Worm (Caenorhabditis elegans) whole organism, young adult: Measurements from ENCODE around the gene F38B6.3.

Experiments
- B0261.1 ChIP-seq: sonication (generic microtip); optimal IDR thresholded peaks from 2 replicates; lab custom pipeline; 2016; ENCODE audit warnings: mild to moderate bottlenecking, missing genetic modification characterization, moderate library complexity, missing compliant biosample characterization
- C17E4.6 ChIP-seq: fragments of 200-800 bp; sonication (Bioruptor generic); IDR thresholded peaks from 2 replicates; pipeline ENCODE4 v1.3.6; 2022; ENCODE audit warnings: missing genetic modification reagents, missing genetic modification characterization, missing compliant biosample characterization
- K11D2.4 ChIP-seq: fragments of 200-800 bp; sonication (Bioruptor generic); IDR thresholded peaks from 2 replicates; pipeline ENCODE4 v1.3.6; 2022; ENCODE audit warnings: missing genetic modification reagents, missing genetic modification characterization, missing compliant biosample characterization
- K12H6.12 ChIP-seq: fragments of 200-800 bp; sonication (Bioruptor generic); optimal IDR thresholded peaks from 2 replicates; lab custom pipeline; 2018; ENCODE audit warnings: mild to moderate bottlenecking, missing genetic modification characterization, missing compliant biosample characterization
- Y79H2A.3 ChIP-seq: fragments of 200-800 bp; sonication (Bioruptor generic); conservative IDR thresholded peaks from 2 replicates; pipeline ENCODE4 v1.3.6; 2022; ENCODE audit warnings: missing genetic modification reagents, missing genetic modification characterization, missing compliant biosample characterization
- ZK185.1 ChIP-seq: sonication (generic microtip); optimal IDR thresholded peaks from 2 replicates; lab custom pipeline; 2016; ENCODE audit warnings: mild to moderate bottlenecking, missing genetic modification characterization, missing compliant biosample characterization; ENCODE audit not compliant: poor library complexity, severe bottlenecking
- ama-1 ChIP-seq, 3 experiments: fragments of 150-350 bp in 1 of 3; sonication (generic microtip) in 2 of 3; optimal IDR thresholded peaks; 2 replicates each; lab custom pipeline; 2014 to 2018; ENCODE audit warnings: missing biosample characterization in 2 of 3, missing genetic modification characterization in 2 of 3, missing genetic modification reagents in 2 of 3
- atf-7 ChIP-seq: sonication (generic microtip); optimal IDR thresholded peaks from 2 replicates; lab custom pipeline; 2017; ENCODE audit warnings: mild to moderate bottlenecking, missing genetic modification characterization, missing compliant biosample characterization
- attf-3 ChIP-seq: fragments of 200-800 bp; sonication (Bioruptor generic); conservative IDR thresholded peaks from 2 replicates; pipeline ENCODE4 v1.3.6; 2022; ENCODE audit warnings: missing genetic modification reagents, missing genetic modification characterization, missing compliant biosample characterization
- attf-5 ChIP-seq: fragments of 200-800 bp; sonication (Bioruptor generic); optimal IDR thresholded peaks from 2 replicates; lab custom pipeline; 2018; ENCODE audit warnings: mild to moderate bottlenecking, missing genetic modification characterization, missing compliant biosample characterization
- ceh-27 ChIP-seq: fragments of 200-800 bp; sonication (Bioruptor generic); optimal IDR thresholded peaks from 2 replicates; lab custom pipeline; 2018; ENCODE audit warnings: mild to moderate bottlenecking, missing genetic modification characterization, moderate library complexity, missing compliant biosample characterization
- ceh-40 ChIP-seq: fragments of 200-800 bp; sonication (Bioruptor generic); IDR thresholded peaks from 2 replicates; pipeline ENCODE4 v1.3.6; 2022; ENCODE audit warnings: missing genetic modification characterization, missing compliant biosample characterization
- ceh-58 ChIP-seq: fragments of 200-800 bp; sonication (Bioruptor generic); IDR thresholded peaks from 2 replicates; pipeline ENCODE4 v1.3.6; 2022; ENCODE audit warnings: missing genetic modification characterization, missing compliant biosample characterization
- ceh-79 ChIP-seq: sonication (generic microtip); optimal IDR thresholded peaks from 2 replicates; lab custom pipeline; 2017; ENCODE audit warnings: mild to moderate bottlenecking, missing genetic modification characterization, missing compliant biosample characterization
- ceh-91 ChIP-seq: fragments of 200-800 bp; sonication (Bioruptor generic); IDR thresholded peaks from 2 replicates; pipeline ENCODE4 v1.3.6; 2022; ENCODE audit warnings: missing genetic modification reagents, missing genetic modification characterization, missing compliant biosample characterization
- chd-7 ChIP-seq: sonication (generic microtip); optimal IDR thresholded peaks from 2 replicates; lab custom pipeline; 2016; ENCODE audit warnings: mild to moderate bottlenecking, missing genetic modification characterization, moderate library complexity, missing compliant biosample characterization
- egrh-3 ChIP-seq: fragments of 200-800 bp; sonication (Bioruptor generic); IDR thresholded peaks from 2 replicates; pipeline ENCODE4 v1.3.6; 2022; ENCODE audit warnings: missing genetic modification reagents, missing genetic modification characterization, missing compliant biosample characterization
- ekl-4 ChIP-seq: fragments of 200-800 bp; sonication (Bioruptor generic); IDR thresholded peaks from 2 replicates; pipeline ENCODE4 v1.3.6; 2022; ENCODE audit warnings: missing genetic modification reagents, missing genetic modification characterization, missing compliant biosample characterization
- ets-4 ChIP-seq: fragments of 200-800 bp; sonication (Bioruptor generic); optimal IDR thresholded peaks from 2 replicates; lab custom pipeline; 2018; ENCODE audit warnings: mild to moderate bottlenecking, missing genetic modification characterization, missing compliant biosample characterization
- gei-17 ChIP-seq: fragments of 200-800 bp; sonication (Bioruptor generic); optimal IDR thresholded peaks from 2 replicates; lab custom pipeline; 2018; ENCODE audit warnings: mild to moderate bottlenecking, missing genetic modification characterization, missing compliant biosample characterization
- hlh-26 ChIP-seq: fragments of 200-800 bp; sonication (Bioruptor generic); conservative IDR thresholded peaks from 2 replicates; pipeline ENCODE4 v1.3.6; 2022; ENCODE audit warnings: missing genetic modification reagents, missing genetic modification characterization, missing compliant biosample characterization
- hmg-1.2 ChIP-seq: fragments of 200-800 bp; sonication (Bioruptor generic); IDR thresholded peaks from 2 replicates; pipeline ENCODE4 v1.3.6; 2022; ENCODE audit warnings: missing genetic modification reagents, missing genetic modification characterization, missing compliant biosample characterization
- lag-1 ChIP-seq: fragments of 200-800 bp; sonication (Bioruptor generic); IDR thresholded peaks from 2 replicates; pipeline ENCODE4 v1.3.6; 2022; ENCODE audit warnings: missing genetic modification reagents, missing genetic modification characterization, missing compliant biosample characterization
- let-607 ChIP-seq, 2 experiments: fragments of 200-800 bp in 1 of 2; sonication (Bioruptor generic) in 1 of 2; sonication (generic microtip) in 1 of 2; optimal IDR thresholded peaks; 2 replicates each; lab custom pipeline; 2016 to 2018; ENCODE audit warnings: mild to moderate bottlenecking in 2 of 2, missing compliant biosample characterization in 2 of 2, missing genetic modification characterization in 2 of 2, moderate library complexity in 2 of 2, missing genotype in 1 of 2
- lin-35 ChIP-seq, 3 experiments: fragments of 150-350 bp in 2 of 3; sonication (generic microtip) in 1 of 3; optimal IDR thresholded peaks; 2 replicates each; lab custom pipeline; 2014 to 2018; ENCODE audit warnings: missing biosample characterization in 3 of 3, missing genetic modification characterization in 3 of 3, missing genetic modification reagents in 3 of 3
- lin-40 ChIP-seq: sonication (generic microtip); optimal IDR thresholded peaks from 2 replicates; lab custom pipeline; 2016; ENCODE audit warnings: missing genetic modification characterization, mild to moderate bottlenecking, missing compliant biosample characterization, missing genotype, missing genetic modification reagents
- lir-1 ChIP-seq: fragments of 200-800 bp; sonication (Bioruptor generic); conservative IDR thresholded peaks from 2 replicates; pipeline ENCODE4 v1.3.6; 2022; ENCODE audit warnings: missing genetic modification reagents, missing genetic modification characterization, missing compliant biosample characterization
- lsl-1 ChIP-seq: fragments of 200-800 bp; sonication (Bioruptor generic); optimal IDR thresholded peaks from 2 replicates; lab custom pipeline; 2018; ENCODE audit warnings: mild to moderate bottlenecking, missing genetic modification characterization, moderate library complexity, missing compliant biosample characterization
- mcd-1 ChIP-seq: fragments of 200-800 bp; sonication (Bioruptor generic); IDR thresholded peaks from 2 replicates; pipeline ENCODE4 v1.3.6; 2022; ENCODE audit warnings: missing genetic modification reagents, missing genetic modification characterization, missing compliant biosample characterization
- nfya-1 ChIP-seq: sonication (generic microtip); optimal IDR thresholded peaks from 2 replicates; lab custom pipeline; 2017; ENCODE audit warnings: antibody characterized with exemption, missing compliant biosample characterization, missing genetic modification characterization, borderline replicate concordance; ENCODE audit not compliant: insufficient read depth
- nfyb-1 ChIP-seq: fragments of 200-800 bp; sonication (Bioruptor generic); IDR thresholded peaks from 2 replicates; pipeline ENCODE4 v1.3.6; 2022; ENCODE audit warnings: missing genetic modification reagents, missing genetic modification characterization, missing compliant biosample characterization
- nhr-80 ChIP-seq: sonication (generic microtip); optimal IDR thresholded peaks from 2 replicates; lab custom pipeline; 2016; ENCODE audit warnings: missing genetic modification characterization, missing compliant biosample characterization
- nhr-90 ChIP-seq: sonication (generic microtip); optimal IDR thresholded peaks from 2 replicates; lab custom pipeline; 2016; ENCODE audit warnings: missing genotype, mild to moderate bottlenecking, missing genetic modification characterization, missing compliant biosample characterization
- pha-4 ChIP-seq: fragments of 150-350 bp; sonication (generic microtip); optimal IDR thresholded peaks from 2 replicates; lab custom pipeline; 2014; ENCODE audit warnings: missing biosample characterization, missing genetic modification reagents, missing genetic modification characterization
- rcor-1 ChIP-seq: fragments of 200-800 bp; sonication (Bioruptor generic); IDR thresholded peaks from 2 replicates; pipeline ENCODE4 v1.3.6; 2022; ENCODE audit warnings: missing genetic modification reagents, missing genetic modification characterization, missing compliant biosample characterization
- rec-8 ChIP-seq, 2 experiments: sonication (generic microtip); optimal IDR thresholded peaks; 2 replicates each; lab custom pipeline; 2016; ENCODE audit warnings: mild to moderate bottlenecking in 2 of 2, missing genetic modification characterization in 2 of 2, missing genetic modification reagents in 2 of 2, missing genotype in 2 of 2, missing biosample characterization in 1 of 2, missing compliant biosample characterization in 1 of 2, moderate library complexity in 1 of 2
- snpc-1.3 ChIP-seq: sonication (generic microtip); optimal IDR thresholded peaks from 2 replicates; lab custom pipeline; 2017; ENCODE audit warnings: missing genetic modification characterization, mild to moderate bottlenecking, missing compliant biosample characterization, antibody characterized with exemption, moderate library complexity, missing genotype, missing genetic modification reagents; ENCODE audit not compliant: insufficient read depth
- somi-1 ChIP-seq: fragments of 200-800 bp; sonication (Bioruptor generic); optimal IDR thresholded peaks from 2 replicates; lab custom pipeline; 2018; ENCODE audit warnings: mild to moderate bottlenecking, missing genetic modification characterization, missing compliant biosample characterization
- sptf-2 ChIP-seq: fragments of 200-800 bp; sonication (Bioruptor generic); optimal IDR thresholded peaks from 2 replicates; lab custom pipeline; 2018; ENCODE audit warnings: mild to moderate bottlenecking, missing genetic modification characterization, missing compliant biosample characterization
- tlf-1 ChIP-seq: fragments of 200-800 bp; sonication (Bioruptor generic); optimal IDR thresholded peaks from 2 replicates; lab custom pipeline; 2018; ENCODE audit warnings: mild to moderate bottlenecking, missing genetic modification characterization, missing compliant biosample characterization
- xnd-1 ChIP-seq: sonication (generic microtip); optimal IDR thresholded peaks from 2 replicates; lab custom pipeline; 2016; ENCODE audit warnings: missing genotype, missing genetic modification reagents, missing genetic modification characterization, missing compliant biosample characterization
- ztf-25 ChIP-seq: fragments of 200-800 bp; sonication (Bioruptor generic); IDR thresholded peaks from 2 replicates; pipeline ENCODE4 v1.3.6; 2022; ENCODE audit warnings: missing genetic modification reagents, missing genetic modification characterization, missing compliant biosample characterization
- ztf-3 ChIP-seq: fragments of 200-800 bp; sonication (Bioruptor generic); optimal IDR thresholded peaks from 2 replicates; lab custom pipeline; 2018; ENCODE audit warnings: mild to moderate bottlenecking, missing genetic modification characterization, missing compliant biosample characterization

Gene F38B6.3

DNA sequence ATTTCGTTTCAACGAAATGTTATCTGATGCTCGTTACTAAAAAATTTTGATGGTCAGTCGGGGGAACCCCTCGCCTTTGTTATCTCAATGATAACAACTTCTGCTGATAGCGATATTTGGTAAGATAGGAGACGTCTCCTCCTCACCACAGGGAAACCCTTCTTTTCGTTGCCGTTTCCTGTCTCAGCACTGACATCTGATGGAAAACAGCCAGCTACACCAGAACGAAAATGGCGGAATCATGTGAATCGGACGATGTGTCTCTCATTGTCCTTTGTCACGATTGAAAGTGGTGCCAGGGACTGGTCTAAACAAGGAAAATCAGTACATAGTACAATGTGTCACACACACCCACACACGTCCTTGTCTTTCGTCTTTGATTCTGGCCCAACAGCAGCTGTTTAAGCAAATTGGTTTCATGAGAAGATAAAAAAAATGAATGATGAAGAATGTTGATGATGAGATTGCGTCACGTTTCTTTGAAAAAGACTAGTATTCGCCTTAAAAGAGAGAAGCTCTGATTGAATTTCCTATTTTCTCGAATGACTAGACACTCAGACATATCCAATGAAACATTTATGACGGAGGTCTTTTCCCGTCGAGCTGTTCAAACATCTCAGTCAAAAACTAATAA, 43.0 kb downstream of the F38B6.3 start (continued):
- TF ChIP-seq ekl-4, result peak; percentile 24; the same call in 1 of the 2 replicates
- no peak for TF ChIP-seq ceh-58 (GFP tag; lab: Robert Waterston, UW)
- TF ChIP-seq chd-7 (tag; lab: Kevin White, UChicago), result peak; percentile 63
- TF ChIP-seq, all 124 proteins: peak for 17

DNA sequence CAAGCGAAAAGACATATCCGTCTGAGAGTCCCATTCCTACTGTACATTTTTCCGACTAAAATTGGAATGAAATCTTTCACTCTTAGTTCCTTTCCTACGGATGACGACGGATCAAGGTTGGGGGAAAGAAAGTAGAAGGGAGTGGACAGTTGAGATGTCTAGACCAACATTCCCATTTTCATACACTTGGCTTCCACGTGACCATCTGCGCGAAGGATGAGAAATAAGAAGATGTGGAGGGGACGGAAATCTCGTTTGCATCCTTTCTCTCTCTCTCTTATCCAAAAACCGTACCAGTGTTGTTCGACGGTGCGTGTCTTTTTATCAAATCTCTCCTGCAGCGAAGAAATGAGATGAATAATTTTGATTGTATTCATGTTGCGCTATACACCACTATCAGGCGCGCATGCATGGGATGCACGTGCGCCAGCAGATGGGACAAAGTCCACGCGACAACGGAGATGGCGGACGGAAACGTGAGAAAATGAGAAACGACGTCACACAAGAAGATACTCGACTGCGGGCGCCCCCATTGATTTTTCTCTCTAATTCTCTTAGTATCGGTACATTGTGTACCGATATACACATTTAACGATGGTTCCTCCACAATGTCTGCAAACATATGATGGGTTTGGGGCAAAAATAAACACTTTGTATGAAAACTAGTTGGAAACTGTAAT, 44.0 kb downstream of the F38B6.3 start:
- TF ChIP-seq attf-3 (GFP tag; lab: Robert Waterston, UW) (no peak), sptf-2 (no peak), chd-7 (tag; lab: Kevin White, UChicago) (peak; percentile 92), somi-1 (GFP tag; lab: Kevin White, UChicago) (peak; percentile 98), tlf-1 (GFP tag; lab: Kevin White, UChicago) (peak; percentile 53), K11D2.4 (GFP tag; lab: Robert Waterston, UW) (peak; percentile 90; the same call in 1 of the 2 replicates), lir-1 (GFP tag; lab: Robert Waterston, UW) (peak; percentile 61), attf-5 (GFP tag; lab: Kevin White, UChicago) (peak; percentile 71), atf-7 (tag; lab: Kevin White, UChicago) (peak; percentile 96), Y79H2A.3 (GFP tag; lab: Robert Waterston, UW) (0 out of 2 replicates have a peak, but pooled peaks have one; percentile 38), ZK185.1 (tag; lab: Kevin White, UChicago) (peak; percentile 62), nfyb-1 (GFP tag; lab: Robert Waterston, UW) (peak; percentile 49; the same call in 1 of the 2 replicates), rcor-1 (GFP tag; lab: Robert Waterston, UW) (0 out of 2 replicates have a peak, but pooled peaks have one; percentile 21), ceh-79 (tag; lab: Kevin White, UChicago) (no peak), ztf-3 (GFP tag; lab: Kevin White, UChicago) (peak; percentile 20), ztf-25 (no peak), ceh-27 (peak; percentile 67), hlh-26 (GFP tag; lab: Robert Waterston, UW) (no peak), rec-8 (tag; optimal IDR thresholded peaks at IDR 0.05; lab: Kevin White, UChicago) (no peak), K12H6.12 (tag; lab: Kevin White, UChicago) (peak; percentile 63), ama-1 (optimal IDR thresholded peaks at IDR 0.05; lab: Kevin White, UChicago) (peak; percentile 11), ama-1 (GFP tag; optimal IDR thresholded peaks at IDR 0.05; lab: Kevin White, UChicago) (no peak), xnd-1 (no peak), nhr-90 (tag; lab: Kevin White, UChicago) (peak; percentile 33), lin-40 (tag; lab: Kevin White, UChicago) (peak; percentile 92), lsl-1 (GFP tag; lab: Kevin White, UChicago) (no peak), lin-35 (GFP tag; optimal IDR thresholded peaks at IDR 0.05; lab: Kevin White, UChicago) (peak in 1 of 3 experiments; percentile 63), nfya-1 (no peak), let-607 (tag; optimal IDR thresholded peaks at IDR 0.05; lab: Kevin White, UChicago) (peak; percentile 4 to 76), pha-4 (tag; lab: Kevin White, UChicago) (no peak), snpc-1.3 (tag; lab: Kevin White, UChicago) (no peak), nhr-80 (tag; lab: Kevin White, UChicago) (peak; percentile 77), B0261.1 (tag; lab: Kevin White, UChicago) (no peak), mcd-1 (GFP tag; lab: Robert Waterston, UW) (peak; percentile 58), egrh-3 (GFP tag; lab: Robert Waterston, UW) (no peak), ets-4 (GFP tag; lab: Kevin White, UChicago) (no peak), gei-17 (GFP tag; lab: Kevin White, UChicago) (peak; percentile 68), lag-1 (GFP tag; lab: Robert Waterston, UW) (peak; percentile 17; the same call in 1 of the 2 replicates), ceh-40 (no peak), hmg-1.2 (GFP tag; lab: Robert Waterston, UW) (peak; percentile 57), ceh-91 (no peak), C17E4.6 (GFP tag; lab: Robert Waterston, UW) (0 out of 2 replicates have a peak, but pooled peaks have one; percentile 23)
